Worm (Caenorhabditis elegans): ENCODE data around the gene str-103.

DNA sequence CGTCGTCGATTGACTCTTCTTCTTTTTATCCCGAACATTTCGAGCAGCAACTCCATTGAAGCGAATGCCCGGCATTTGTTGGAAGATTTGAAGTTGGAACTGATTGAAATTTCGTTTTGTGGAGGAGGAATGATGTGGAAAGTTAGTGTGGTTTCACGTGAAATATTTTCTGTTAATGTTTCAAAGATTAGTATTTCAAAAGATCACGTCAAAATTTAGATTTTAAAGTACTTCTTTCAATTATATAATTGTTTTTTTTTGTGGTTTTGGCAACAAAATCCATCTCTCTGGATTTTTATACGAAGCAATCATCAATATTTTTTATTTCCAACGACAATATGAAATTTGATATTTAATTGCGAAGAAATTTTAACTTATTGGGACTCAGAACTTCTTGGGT lies 18.5 kb upstream of the str-103 start, which contains the start of gene F44G3.7:
- TF ChIP-seq him-1 (tag; optimal IDR thresholded peaks at IDR 0.05) = no peak
- TF ChIP-seq W03F9.2 (tag; optimal IDR thresholded peaks at IDR 0.05) = no peak
- no peak for TF ChIP-seq dao-5 (tag; optimal IDR thresholded peaks at IDR 0.05)

All from whole organism, L4/young adult.